Worm (Caenorhabditis elegans) whole organism, L4 larva: ENCODE results near the gene tbx-2.

Source experiments
- D1046.2 ChIP-seq: fragments of 200-800 bp; sonication (Bioruptor generic); IDR thresholded peaks from 2 replicates; pipeline ENCODE4 v1.3.6; 2022; ENCODE audit warnings: missing genetic modification characterization, missing compliant biosample characterization
- Y48G9A.11 ChIP-seq: fragments of 200-800 bp; sonication (Bioruptor generic); IDR thresholded peaks from 2 replicates; pipeline ENCODE4 v1.3.6; 2022; ENCODE audit warnings: missing genetic modification reagents, missing genetic modification characterization, missing compliant biosample characterization
- Y5F2A.4 ChIP-seq: fragments of 200-800 bp; sonication (Bioruptor generic); optimal IDR thresholded peaks from 2 replicates; lab custom pipeline; 2018; ENCODE audit warnings: mild to moderate bottlenecking, missing genetic modification characterization, missing compliant biosample characterization
- ZK546.5 ChIP-seq, 2 experiments: sonication (generic microtip); optimal IDR thresholded peaks; 2 replicates each; lab custom pipeline; 2017; ENCODE audit warnings: missing biosample characterization in 2 of 2, missing genetic modification characterization in 2 of 2
- aha-1 ChIP-seq: fragments of 150-350 bp; peaks from one replicate; lab custom pipeline; 2014; ENCODE audit warnings: missing biosample characterization, missing genetic modification characterization
- ceh-20 ChIP-seq: fragments of 200-800 bp; sonication (Bioruptor generic); IDR thresholded peaks from 2 replicates; pipeline ENCODE4 v1.3.6; 2022; ENCODE audit warnings: missing genetic modification reagents, missing genetic modification characterization, missing compliant biosample characterization
- ceh-28 ChIP-seq: fragments of 150-350 bp; optimal IDR thresholded peaks from 2 replicates; lab custom pipeline; 2014; ENCODE audit warnings: missing biosample characterization, missing genetic modification reagents, missing genetic modification characterization
- ceh-32 ChIP-seq: sonication (generic microtip); optimal IDR thresholded peaks from 2 replicates; lab custom pipeline; 2016; ENCODE audit warnings: mild to moderate bottlenecking, missing genetic modification characterization, missing compliant biosample characterization; ENCODE audit not compliant: poor library complexity
- ceh-44 ChIP-seq: fragments of 200-800 bp; sonication (Bioruptor generic); IDR thresholded peaks from 2 replicates; pipeline ENCODE4 v1.3.6; 2022; ENCODE audit warnings: missing genetic modification reagents, missing genetic modification characterization, missing compliant biosample characterization
- daf-16 ChIP-seq, 3 experiments: sonication (generic microtip); optimal IDR thresholded peaks; 2 replicates each; lab custom pipeline; 2016 to 2017; ENCODE audit warnings: missing genetic modification characterization in 3 of 3, missing genetic modification reagents in 3 of 3, mild to moderate bottlenecking in 2 of 3, missing compliant biosample characterization in 2 of 3, missing biosample characterization in 1 of 3, moderate library complexity in 1 of 3
- dmd-6 ChIP-seq: fragments of 200-800 bp; sonication (Bioruptor generic); IDR thresholded peaks from 2 replicates; pipeline ENCODE4 v1.3.6; 2022; ENCODE audit warnings: missing genetic modification reagents, missing genetic modification characterization, missing compliant biosample characterization
- dmd-9 ChIP-seq: fragments of 200-800 bp; sonication (Bioruptor generic); IDR thresholded peaks from 2 replicates; pipeline ENCODE4 v1.3.6; 2022; ENCODE audit warnings: missing genetic modification reagents, missing genetic modification characterization, missing compliant biosample characterization
- dpl-1 ChIP-seq: fragments of 150-350 bp; optimal IDR thresholded peaks from 2 replicates; lab custom pipeline; 2014; ENCODE audit warnings: missing biosample characterization, missing genetic modification reagents, missing genetic modification characterization
- dve-1 ChIP-seq: sonication (generic microtip); optimal IDR thresholded peaks from 2 replicates; lab custom pipeline; 2017; ENCODE audit warnings: antibody characterized with exemption, mild to moderate bottlenecking, missing genetic modification characterization, missing compliant biosample characterization; ENCODE audit not compliant: insufficient read depth
- hlh-11 ChIP-seq: fragments of 200-800 bp; sonication (Bioruptor generic); optimal IDR thresholded peaks from 2 replicates; lab custom pipeline; 2018; ENCODE audit warnings: mild to moderate bottlenecking, missing genetic modification characterization, missing compliant biosample characterization
- jun-1 ChIP-seq: fragments of 150-350 bp; optimal IDR thresholded peaks from 2 replicates; lab custom pipeline; 2014; ENCODE audit warnings: missing biosample characterization, missing genetic modification reagents, missing genetic modification characterization
- lin-1 ChIP-seq: fragments of 200-800 bp; sonication (Bioruptor generic); IDR thresholded peaks from 2 replicates; pipeline ENCODE4 v1.3.6; 2022; ENCODE audit warnings: missing genetic modification reagents, missing genetic modification characterization, missing compliant biosample characterization
- lir-3 ChIP-seq: sonication (generic microtip); optimal IDR thresholded peaks from 2 replicates; lab custom pipeline; 2016; ENCODE audit warnings: mild to moderate bottlenecking, missing genetic modification characterization, missing compliant biosample characterization
- lsy-2 ChIP-seq, 2 experiments: fragments of 150-350 bp in 1 of 2; sonication (generic microtip) in 1 of 2; optimal IDR thresholded peaks; 2 replicates each; lab custom pipeline; 2014 to 2017; ENCODE audit warnings: missing biosample characterization in 2 of 2, missing genetic modification characterization in 2 of 2
- mxl-2 ChIP-seq: fragments of 200-800 bp; sonication (Bioruptor generic); conservative IDR thresholded peaks from 2 replicates; pipeline ENCODE4 v1.3.6; 2022; ENCODE audit warnings: missing genetic modification reagents, missing genetic modification characterization, missing compliant biosample characterization
- mxl-3 ChIP-seq: fragments of 200-800 bp; sonication (Bioruptor generic); optimal IDR thresholded peaks from 2 replicates; lab custom pipeline; 2018; ENCODE audit warnings: mild to moderate bottlenecking, missing genetic modification characterization, missing compliant biosample characterization
- nhr-10 ChIP-seq: fragments of 150-350 bp; optimal IDR thresholded peaks from 2 replicates; lab custom pipeline; 2014; ENCODE audit warnings: missing biosample characterization, missing genetic modification characterization
- nhr-28 ChIP-seq: fragments of 150-350 bp; optimal IDR thresholded peaks from 2 replicates; lab custom pipeline; 2014; ENCODE audit warnings: missing biosample characterization, missing genetic modification characterization
- nhr-76 ChIP-seq: fragments of 150-350 bp; optimal IDR thresholded peaks from 2 replicates; lab custom pipeline; 2014; ENCODE audit warnings: missing biosample characterization, missing genetic modification characterization
- php-3 ChIP-seq: fragments of 200-800 bp; sonication (Bioruptor generic); IDR thresholded peaks from 2 replicates; pipeline ENCODE4 v1.3.6; 2022; ENCODE audit warnings: missing genetic modification reagents, missing genetic modification characterization, missing compliant biosample characterization
- pqm-1 ChIP-seq: sonication (generic microtip); optimal IDR thresholded peaks from 2 replicates; lab custom pipeline; 2017; ENCODE audit warnings: missing biosample characterization, missing genetic modification characterization
- set-16 ChIP-seq: fragments of 200-800 bp; sonication (Bioruptor generic); IDR thresholded peaks from 2 replicates; pipeline ENCODE4 v1.3.6; 2022; ENCODE audit warnings: missing genetic modification reagents, missing genetic modification characterization, missing compliant biosample characterization
- spr-1 ChIP-seq: sonication (generic microtip); optimal IDR thresholded peaks from 2 replicates; lab custom pipeline; 2016; ENCODE audit warnings: mild to moderate bottlenecking, missing genetic modification characterization, missing compliant biosample characterization
- tag-97 ChIP-seq: fragments of 200-800 bp; sonication (Bioruptor generic); IDR thresholded peaks from 2 replicates; pipeline ENCODE4 v1.3.6; 2022; ENCODE audit warnings: missing genetic modification characterization, missing compliant biosample characterization
- tra-1 ChIP-seq: fragments of 200-800 bp; sonication (Bioruptor generic); IDR thresholded peaks from 2 replicates; pipeline ENCODE4 v1.3.6; 2022; ENCODE audit warnings: missing genetic modification reagents, missing genetic modification characterization, missing compliant biosample characterization
- unc-39 ChIP-seq: sonication (generic microtip); optimal IDR thresholded peaks from 2 replicates; lab custom pipeline; 2017; ENCODE audit warnings: missing biosample characterization, missing genetic modification characterization
- unc-62 ChIP-seq, 3 experiments: fragments of 150-350 bp in 1 of 3; sonication (generic microtip); optimal IDR thresholded peaks in 2 of 3; peaks in 1 of 3; 1 replicate in 1 of 3; 2 replicates in 2 of 3; lab custom pipeline; 2014 to 2017; ENCODE audit warnings: missing biosample characterization in 3 of 3, missing genetic modification characterization in 3 of 3, missing genetic modification reagents in 3 of 3, missing genotype in 1 of 3
- zip-11 ChIP-seq: fragments of 200-800 bp; sonication (Bioruptor generic); IDR thresholded peaks from 2 replicates; pipeline ENCODE4 v1.3.6; 2022; ENCODE audit warnings: missing genetic modification characterization, missing compliant biosample characterization
- ztf-7 ChIP-seq: fragments of 150-350 bp; optimal IDR thresholded peaks from 2 replicates; lab custom pipeline; 2014; ENCODE audit warnings: missing biosample characterization, missing genetic modification characterization

The tbx-2 gene

DNA sequence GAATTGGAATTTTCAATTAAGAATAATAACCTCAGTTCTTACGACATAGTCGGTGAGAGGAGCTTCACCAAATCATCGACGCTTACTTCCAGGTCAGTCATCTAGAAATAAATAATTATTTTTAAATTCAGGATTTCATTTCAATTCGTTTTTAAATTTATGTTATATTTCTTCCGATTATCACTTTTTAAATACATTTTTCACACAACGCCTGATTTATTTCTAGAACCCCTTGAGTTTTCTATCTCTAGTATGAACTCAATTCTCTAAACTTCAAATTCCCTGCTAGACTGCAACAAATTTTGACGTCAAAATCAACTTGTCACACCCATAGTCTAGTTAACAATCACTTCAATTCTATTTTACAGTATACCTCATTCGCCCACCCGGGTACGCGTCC lies 13.4 kb upstream of the tbx-2 start, which contains the start of gene Y54H5A.2:
Gene Y54H5A.2, minus strand, starts transcription at position 101 of the 400 bp plus-strand sequence.
- TF ChIP-seq Y5F2A.4 (GFP tag; lab: Kevin White, UChicago) (no peak), lsy-2 (tag; optimal IDR thresholded peaks at IDR 0.05; lab: Kevin White, UChicago) (no peak), D1046.2 (no peak), unc-62 (GFP tag; optimal IDR thresholded peaks at IDR 0.05 in 1 of 2; lab: Kevin White, UChicago) (peak in 1 of 2 experiments; percentile 9), unc-62 (tag; optimal IDR thresholded peaks at IDR 0.05; lab: Kevin White, UChicago) (no peak), nhr-76 (tag; lab: Kevin White, UChicago) (no peak)

DNA sequence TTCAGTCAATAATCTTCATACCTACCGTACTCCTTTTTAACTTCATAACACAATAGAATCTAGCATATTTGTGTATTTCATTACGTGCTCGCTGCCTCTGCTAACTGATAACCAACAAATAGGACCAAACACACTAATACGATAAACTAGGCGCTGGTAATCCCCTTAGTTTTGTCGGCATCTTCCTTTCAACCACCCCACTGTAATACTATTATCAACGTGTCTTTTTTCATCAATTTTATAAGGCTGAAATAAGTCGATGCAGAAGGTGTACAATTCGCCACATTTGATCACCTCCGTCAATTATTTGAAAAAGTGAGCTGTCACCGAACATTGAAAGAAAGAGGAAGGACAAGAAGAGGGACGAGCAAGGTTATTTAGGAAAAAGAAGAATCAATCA lies 11.3 kb upstream of the tbx-2 start:
- peak in 1 of 2 experiments; percentile 83 for TF ChIP-seq unc-62 (GFP tag; optimal IDR thresholded peaks at IDR 0.05 in 1 of 2; lab: Kevin White, UChicago)
- TF ChIP-seq unc-62 (tag; optimal IDR thresholded peaks at IDR 0.05; lab: Kevin White, UChicago), result no peak
- TF ChIP-seq ceh-44 (GFP tag; lab: Robert Waterston, UW), result no peak
- no peak for TF ChIP-seq nhr-10 (tag; lab: Kevin White, UChicago)
- TF ChIP-seq tag-97 (GFP tag; lab: Robert Waterston, UW), result no peak
- no peak for TF ChIP-seq daf-16 (GFP tag; optimal IDR thresholded peaks at IDR 0.05; lab: Kevin White, UChicago)
- TF ChIP-seq daf-16 (tag; optimal IDR thresholded peaks at IDR 0.05; lab: Kevin White, UChicago), result peak; percentile 43
- TF ChIP-seq spr-1 (tag; lab: Kevin White, UChicago), result no peak
- no peak for TF ChIP-seq mxl-3 (GFP tag; lab: Kevin White, UChicago)
- peak; percentile 35 for TF ChIP-seq pqm-1 (tag; lab: Kevin White, UChicago)

DNA sequence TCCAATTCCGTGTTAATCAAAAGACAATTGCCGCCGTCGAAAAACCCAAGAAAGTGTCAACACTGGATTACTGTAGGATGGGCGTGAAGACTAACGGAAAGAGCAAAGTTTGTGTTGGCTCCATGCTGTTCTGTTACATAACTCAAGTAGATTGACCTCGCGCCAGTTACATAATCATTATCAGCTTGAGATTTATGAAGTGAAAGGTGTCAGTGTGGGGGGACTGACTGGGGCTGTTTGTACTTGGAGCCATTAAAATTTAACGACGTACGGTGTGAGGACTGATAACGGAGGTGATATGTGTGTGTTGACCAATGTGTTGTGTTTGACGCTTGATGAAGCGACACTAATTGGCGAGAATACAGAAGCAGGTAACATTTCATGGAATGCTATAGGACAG lies 10.7 kb upstream of the tbx-2 start:
- TF ChIP-seq mxl-3 (GFP tag; lab: Kevin White, UChicago) (peak; percentile 33), lir-3 (tag; lab: Kevin White, UChicago) (no peak), ceh-20 (GFP tag; lab: Robert Waterston, UW) (peak; percentile 84), set-16 (GFP tag; lab: Robert Waterston, UW) (no peak), ceh-32 (no peak), hlh-11 (tag; lab: Kevin White, UChicago) (peak; percentile 65), pqm-1 (tag; lab: Kevin White, UChicago) (peak; percentile 39), dmd-6 (peak; percentile 65), zip-11 (no peak), tra-1 (GFP tag; lab: Robert Waterston, UW) (peak; percentile 78), dpl-1 (GFP tag; lab: Kevin White, UChicago) (no peak), daf-16 (GFP tag; optimal IDR thresholded peaks at IDR 0.05; lab: Kevin White, UChicago) (no peak), daf-16 (tag; optimal IDR thresholded peaks at IDR 0.05; lab: Kevin White, UChicago) (peak; percentile 86), dve-1 (tag; lab: Kevin White, UChicago) (peak; percentile 71), nhr-28 (tag; lab: Kevin White, UChicago) (peak; percentile 48), php-3 (GFP tag; lab: Robert Waterston, UW) (peak; percentile 98), lin-1 (0 out of 2 replicates have a peak, but pooled peaks have one; percentile 22), mxl-2 (GFP tag; lab: Robert Waterston, UW) (no peak), unc-62 (GFP tag; optimal IDR thresholded peaks at IDR 0.05 in 1 of 2; lab: Kevin White, UChicago) (peak in 1 of 2 experiments; percentile 70), unc-62 (tag; optimal IDR thresholded peaks at IDR 0.05; lab: Kevin White, UChicago) (no peak)

DNA sequence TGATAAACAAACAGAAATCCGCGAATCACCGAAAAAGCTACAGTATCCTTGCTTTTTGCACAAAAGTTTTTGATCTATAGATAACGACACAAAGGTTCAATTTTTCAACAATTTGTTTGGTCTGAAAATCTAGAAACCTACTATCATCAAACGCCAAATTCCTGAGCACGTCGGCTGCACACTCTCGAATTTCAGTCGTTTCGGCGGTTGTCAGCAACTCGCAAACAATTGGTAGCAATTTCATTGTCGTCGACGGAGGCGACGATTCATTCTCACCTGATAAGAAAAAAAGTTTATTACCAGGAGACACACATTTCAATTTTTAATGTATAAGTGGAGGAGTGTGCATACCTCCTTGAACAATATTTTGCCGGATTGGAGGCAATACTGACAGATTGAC lies 9.8 kb upstream of the tbx-2 start:
- TF ChIP-seq hlh-11 (tag; lab: Kevin White, UChicago), result peak; percentile 52
- TF ChIP-seq Y5F2A.4 (GFP tag; lab: Kevin White, UChicago), result no peak
- no peak for TF ChIP-seq ceh-28 (tag; lab: Kevin White, UChicago)
- TF ChIP-seq tra-1 (GFP tag; lab: Robert Waterston, UW), result 0 out of 2 replicates have a peak, but pooled peaks have one; percentile 52
- 0 out of 2 replicates have a peak, but pooled peaks have one; percentile 48 for TF ChIP-seq php-3 (GFP tag; lab: Robert Waterston, UW)
- TF ChIP-seq dmd-6, result peak; percentile 51; the same call in 1 of the 2 replicates
- peak; percentile 42 for TF ChIP-seq pqm-1 (tag; lab: Kevin White, UChicago)
- TF ChIP-seq nhr-28 (tag; lab: Kevin White, UChicago), result peak; percentile 17
- TF ChIP-seq daf-16 (GFP tag; optimal IDR thresholded peaks at IDR 0.05; lab: Kevin White, UChicago), result no peak
- peak; percentile 52 for TF ChIP-seq daf-16 (tag; optimal IDR thresholded peaks at IDR 0.05; lab: Kevin White, UChicago)
- TF ChIP-seq dve-1 (tag; lab: Kevin White, UChicago), result peak; percentile 22

DNA sequence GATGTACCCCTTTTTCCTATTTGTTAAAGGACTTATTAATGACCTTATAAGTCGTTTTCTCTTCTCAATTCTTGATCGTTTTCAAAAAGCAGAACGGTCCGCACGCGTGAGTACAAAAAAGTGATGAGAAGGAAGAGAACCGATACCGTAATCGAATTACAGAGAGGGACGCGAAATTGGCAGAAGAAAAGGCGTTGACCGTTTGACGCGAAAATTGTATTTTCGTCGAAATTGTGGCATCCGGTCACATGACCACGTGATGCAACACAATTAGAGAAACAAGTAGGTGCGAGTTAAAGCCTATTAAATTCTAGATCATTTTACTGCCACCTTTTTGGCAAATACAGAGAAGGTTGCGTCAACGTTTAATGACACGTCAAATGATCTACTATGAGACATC lies 8.1 kb upstream of the tbx-2 start:
- TF ChIP-seq aha-1 (tag; lab: Kevin White, UChicago) (no peak), ztf-7 (tag; lab: Kevin White, UChicago) (no peak), dmd-9 (GFP tag; lab: Robert Waterston, UW) (no peak), ZK546.5 (tag; optimal IDR thresholded peaks at IDR 0.05; lab: Kevin White, UChicago) (no peak), unc-39 (tag; lab: Kevin White, UChicago) (no peak), Y48G9A.11 (GFP tag; lab: Robert Waterston, UW) (no peak), D1046.2 (no peak), jun-1 (tag; lab: Kevin White, UChicago) (no peak)
